Fruit fly (Drosophila melanogaster) whole organism, embryonic: Measurements from ENCODE around the gene CG31076.

Experiments used
- Adf1 ChIP-seq: fragments of 200-800 bp; sonication (Bioruptor generic); IDR thresholded peaks from 2 replicates; pipeline ENCODE4 v1.3.6; 2022; ENCODE audit warnings: missing biosample characterization, missing genetic modification characterization
- Asciz ChIP-seq: fragments of 200-800 bp; sonication (Bioruptor generic); optimal IDR thresholded peaks from 2 replicates; lab custom pipeline; 2017; ENCODE audit warnings: missing biosample characterization, mild to moderate bottlenecking, missing genetic modification characterization, missing genetic modification reagents
- Blimp-1 ChIP-seq: fragments of 200-800 bp; sonication (Bioruptor generic); optimal IDR thresholded peaks from 3 replicates; lab custom pipeline; 2018; ENCODE audit warnings: missing biosample characterization, missing genetic modification characterization, mild to moderate bottlenecking, moderate library complexity, missing genetic modification reagents
- CG10147 ChIP-seq: fragments of 200-800 bp; sonication (Bioruptor generic); optimal IDR thresholded peaks from 2 replicates; lab custom pipeline; 2019; ENCODE audit warnings: missing biosample characterization, mild to moderate bottlenecking, missing genetic modification characterization, moderate library complexity
- CG10543 ChIP-seq: fragments of 200-800 bp; sonication (Bioruptor generic); optimal IDR thresholded peaks from 3 replicates; lab custom pipeline; 2017; ENCODE audit warnings: missing biosample characterization, mild to moderate bottlenecking, missing genetic modification characterization, moderate library complexity
- CG10565 ChIP-seq: fragments of 200-800 bp; sonication (Bioruptor generic); optimal IDR thresholded peaks from 3 replicates; lab custom pipeline; 2016; ENCODE audit warnings: missing biosample characterization, mild to moderate bottlenecking, missing genetic modification characterization
- CG12236 ChIP-seq: fragments of 200-800 bp; sonication (Bioruptor generic); optimal IDR thresholded peaks from 2 replicates; lab custom pipeline; 2016; ENCODE audit warnings: missing biosample characterization, missing genetic modification characterization
- CG14050 ChIP-seq: fragments of 200-800 bp; sonication (Bioruptor generic); IDR thresholded peaks from 3 replicates; pipeline ENCODE4 v1.3.6; 2022; ENCODE audit warnings: missing biosample characterization, missing genetic modification characterization
- CG14441 ChIP-seq: fragments of 200-800 bp; sonication (Bioruptor generic); IDR thresholded peaks from 2 replicates; pipeline ENCODE4 v1.3.6; 2022; ENCODE audit warnings: missing biosample characterization, missing genetic modification characterization
- CG1603 ChIP-seq: fragments of 200-800 bp; sonication (Bioruptor generic); optimal IDR thresholded peaks from 2 replicates; lab custom pipeline; 2019; ENCODE audit warnings: missing biosample characterization, mild to moderate bottlenecking, missing genetic modification characterization, moderate library complexity
- CG17186 ChIP-seq: fragments of 200-800 bp; sonication (Bioruptor generic); optimal IDR thresholded peaks from 3 replicates; lab custom pipeline; 2017; ENCODE audit warnings: missing biosample characterization, missing genetic modification reagents, missing genetic modification characterization
- CG17328 ChIP-seq: fragments of 200-800 bp; sonication (Bioruptor generic); IDR thresholded peaks from 2 replicates; pipeline ENCODE4 v1.3.6; 2022; ENCODE audit warnings: missing biosample characterization, missing genetic modification characterization
- CG2199 ChIP-seq: fragments of 200-800 bp; sonication (Bioruptor generic); IDR thresholded peaks from 3 replicates; pipeline ENCODE4 v1.3.6; 2022; ENCODE audit warnings: missing biosample characterization, missing genetic modification characterization
- CG2875 ChIP-seq: fragments of 200-800 bp; sonication (Bioruptor generic); optimal IDR thresholded peaks from 2 replicates; lab custom pipeline; 2017; ENCODE audit warnings: missing biosample characterization, mild to moderate bottlenecking, missing genetic modification characterization, missing genetic modification reagents
- CG30020 ChIP-seq: fragments of 200-800 bp; optimal IDR thresholded peaks from 2 replicates; lab custom pipeline; 2019; ENCODE audit warnings: missing biosample characterization, mild to moderate bottlenecking, missing genetic modification characterization, moderate library complexity
- CG32767 ChIP-seq: fragments of 200-800 bp; sonication (Bioruptor generic); IDR thresholded peaks from 2 replicates; pipeline ENCODE4 v1.3.6; 2022; ENCODE audit warnings: missing biosample characterization, missing genetic modification characterization
- CG3281 ChIP-seq: fragments of 200-800 bp; sonication (Bioruptor generic); optimal IDR thresholded peaks from 3 replicates; lab custom pipeline; 2017; ENCODE audit warnings: missing biosample characterization, mild to moderate bottlenecking, missing genetic modification characterization
- CG3407 ChIP-seq: fragments of 200-800 bp; sonication (Bioruptor generic); optimal IDR thresholded peaks from 2 replicates; lab custom pipeline; 2018; ENCODE audit warnings: missing biosample characterization, mild to moderate bottlenecking, missing genetic modification characterization
- CG4404 ChIP-seq: fragments of 200-800 bp; sonication (Bioruptor generic); IDR thresholded peaks from 2 replicates; pipeline ENCODE4 v1.3.6; 2022; ENCODE audit warnings: missing biosample characterization, missing genetic modification characterization
- CG6791 ChIP-seq: fragments of 200-800 bp; sonication (Bioruptor generic); IDR thresholded peaks from 3 replicates; pipeline ENCODE4 v1.3.6; 2022; ENCODE audit warnings: missing biosample characterization, missing genetic modification characterization; ENCODE audit not compliant: partially characterized antibody
- CG6854 ChIP-seq: fragments of 200-800 bp; sonication (Bioruptor generic); optimal IDR thresholded peaks from 3 replicates; lab custom pipeline; 2017; ENCODE audit warnings: missing biosample characterization, mild to moderate bottlenecking, missing genetic modification characterization
- CG8944 ChIP-seq: fragments of 200-800 bp; sonication (Bioruptor generic); optimal IDR thresholded peaks from 3 replicates; lab custom pipeline; 2016; ENCODE audit warnings: missing biosample characterization, missing genetic modification characterization
- CG9215 ChIP-seq: fragments of 200-800 bp; sonication (Bioruptor generic); IDR thresholded peaks from 2 replicates; pipeline ENCODE4 v1.3.6; 2022; ENCODE audit warnings: missing biosample characterization, missing genetic modification characterization
- Dad ChIP-seq: fragments of 200-800 bp; sonication (Bioruptor generic); optimal IDR thresholded peaks from 3 replicates; lab custom pipeline; 2016; ENCODE audit warnings: missing biosample characterization, missing genetic modification characterization
- abd-A ChIP-seq: fragments of 200-800 bp; sonication (Bioruptor generic); optimal IDR thresholded peaks from 3 replicates; lab custom pipeline; 2019; ENCODE audit warnings: missing biosample characterization, mild to moderate bottlenecking, missing genetic modification characterization, moderate library complexity
- al ChIP-seq: fragments of 200-800 bp; sonication (Bioruptor generic); IDR thresholded peaks from 2 replicates; pipeline ENCODE4 v1.3.6; 2022; ENCODE audit warnings: missing biosample characterization, missing genetic modification characterization
- bsh ChIP-seq, 2 experiments: fragments of 200-800 bp; sonication (Bioruptor generic); optimal IDR thresholded peaks; 2 replicates each; lab custom pipeline; 2017 to 2018; ENCODE audit warnings: mild to moderate bottlenecking in 2 of 2, missing biosample characterization in 2 of 2, missing genetic modification characterization in 2 of 2, moderate library complexity in 1 of 2
- cas ChIP-seq: fragments of 200-800 bp; sonication (Bioruptor generic); IDR thresholded peaks from 2 replicates; pipeline ENCODE4 v1.3.6; 2022; ENCODE audit warnings: missing biosample characterization, missing genetic modification characterization
- disco-r ChIP-seq: fragments of 200-800 bp; sonication (Bioruptor generic); optimal IDR thresholded peaks from 2 replicates; lab custom pipeline; 2016; ENCODE audit warnings: missing biosample characterization, missing genetic modification characterization
- gem ChIP-seq: fragments of 200-800 bp; sonication (Bioruptor generic); optimal IDR thresholded peaks from 2 replicates; lab custom pipeline; 2019; ENCODE audit warnings: missing biosample characterization, mild to moderate bottlenecking, missing genetic modification characterization, moderate library complexity
- grau ChIP-seq: fragments of 200-800 bp; optimal IDR thresholded peaks from 3 replicates; lab custom pipeline; 2019; ENCODE audit warnings: missing biosample characterization, mild to moderate bottlenecking, missing genetic modification characterization, moderate library complexity
- hkb ChIP-seq, 2 experiments: fragments of 200-800 bp in 1 of 2; fragments of >200 bp in 1 of 2; sonication (Bioruptor generic) in 1 of 2; IDR thresholded peaks in 1 of 2; optimal IDR thresholded peaks in 1 of 2; 2 replicates each; pipeline versions ENCODE4 v1.3.6 to Lab custom; 2017 to 2022; ENCODE audit warnings: missing biosample characterization in 1 of 2, missing genetic modification characterization in 1 of 2
- inv ChIP-seq: fragments of 200-800 bp; sonication (Bioruptor generic); IDR thresholded peaks from 2 replicates; pipeline ENCODE4 v1.3.6; 2022; ENCODE audit warnings: missing biosample characterization, missing genetic modification characterization; ENCODE audit not compliant: partially characterized antibody
- ken ChIP-seq: fragments of 200-800 bp; sonication (Bioruptor generic); IDR thresholded peaks from 3 replicates; pipeline ENCODE4 v1.3.6; 2022; ENCODE audit warnings: missing biosample characterization, missing genetic modification characterization
- klu ChIP-seq: fragments of 200-800 bp; sonication (Bioruptor generic); IDR thresholded peaks from 2 replicates; pipeline ENCODE4 v1.3.6; 2022; ENCODE audit warnings: missing biosample characterization, missing genetic modification characterization
- lmd ChIP-seq: fragments of 200-800 bp; sonication (Bioruptor generic); IDR thresholded peaks from 2 replicates; pipeline ENCODE4 v1.3.6; 2022; ENCODE audit warnings: missing biosample characterization, missing genetic modification characterization
- odd ChIP-seq: fragments of 200-800 bp; sonication (Bioruptor generic); optimal IDR thresholded peaks from 2 replicates; lab custom pipeline; 2017; ENCODE audit warnings: missing biosample characterization, mild to moderate bottlenecking, missing genetic modification characterization
- pnt ChIP-seq: fragments of 200-800 bp; sonication (Bioruptor generic); optimal IDR thresholded peaks from 3 replicates; lab custom pipeline; 2016; ENCODE audit warnings: missing biosample characterization, missing genetic modification characterization
- prd ChIP-seq, 3 experiments: fragments of >200 bp in 2 of 3; fragments of 200-800 bp in 1 of 3; sonication (Bioruptor generic) in 1 of 3; optimal IDR thresholded peaks in 2 of 3; IDR thresholded peaks in 1 of 3; 2 replicates in 2 of 3; 3 replicates in 1 of 3; pipeline versions ENCODE4 v1.3.6 to Lab custom; 2017 to 2022; ENCODE audit warnings: missing biosample characterization in 1 of 3, missing genetic modification characterization in 1 of 3
- pum ChIP-seq: fragments of 200-800 bp; sonication (Bioruptor generic); optimal IDR thresholded peaks from 2 replicates; lab custom pipeline; 2016; ENCODE audit warnings: missing biosample characterization, missing genetic modification characterization
- pzg ChIP-seq: fragments of 200-800 bp; sonication (Bioruptor generic); optimal IDR thresholded peaks from 3 replicates; lab custom pipeline; 2018; ENCODE audit warnings: missing biosample characterization, mild to moderate bottlenecking, missing genetic modification characterization, moderate library complexity
- rib ChIP-seq: fragments of 200-800 bp; sonication (Bioruptor generic); IDR thresholded peaks from 2 replicates; pipeline ENCODE4 v1.3.6; 2022; ENCODE audit warnings: missing biosample characterization, missing genetic modification characterization
- sens ChIP-seq: fragments of 200-800 bp; sonication (Bioruptor generic); peaks from one replicate; lab custom pipeline; 2016; ENCODE audit warnings: missing biosample characterization, missing genetic modification characterization
- sqz ChIP-seq: fragments of 200-800 bp; sonication (Bioruptor generic); optimal IDR thresholded peaks from 3 replicates; lab custom pipeline; 2018; ENCODE audit warnings: missing biosample characterization, mild to moderate bottlenecking, missing genetic modification characterization
- ttk ChIP-seq: fragments of 200-800 bp; sonication (Bioruptor generic); IDR thresholded peaks from 2 replicates; pipeline ENCODE4 v2.1.2; 2022; ENCODE audit warnings: missing biosample characterization, missing genetic modification characterization
- twi ChIP-seq: fragments of 200-800 bp; optimal IDR thresholded peaks from 2 replicates; lab custom pipeline; 2019; ENCODE audit warnings: missing biosample characterization, mild to moderate bottlenecking, missing genetic modification characterization, moderate library complexity
- unc-4 ChIP-seq: fragments of 200-800 bp; sonication (Bioruptor generic); IDR thresholded peaks from 2 replicates; pipeline ENCODE4 v1.3.6; 2022; ENCODE audit warnings: missing biosample characterization, missing genetic modification characterization; ENCODE audit not compliant: partially characterized antibody
- wek ChIP-seq: fragments of 200-800 bp; sonication (Bioruptor generic); optimal IDR thresholded peaks from 3 replicates; lab custom pipeline; 2018; ENCODE audit warnings: missing biosample characterization, mild to moderate bottlenecking, missing genetic modification characterization, moderate library complexity
- yki ChIP-seq: fragments of >200 bp; optimal IDR thresholded peaks from 3 replicates; lab custom pipeline; 2018

Gene CG31076

dm6 chr3R:26989802-26990509 is at the start of gene CG31076 (continued):
- TF ChIP-seq CG4404 (GFP tag; lab: Robert Waterston, UW) (no peak), twi (no peak), CG12236 (no peak), yki (lab: Kevin White, UChicago) (no peak), rib (GFP tag; lab: Robert Waterston, UW) (no peak), CG32767 (no peak), grau (tag; lab: Kevin White, UChicago) (no peak), CG1603 (tag; lab: Kevin White, UChicago) (no peak), ken (GFP tag; lab: Robert Waterston, UW) (no peak), CG10565 (GFP tag; lab: Kevin White, UChicago) (no peak), CG6854 (no peak), pnt (no peak), CG6791 (no peak), Asciz (peak; percentile 14), disco-r (GFP tag; lab: Kevin White, UChicago) (no peak), bsh (GFP tag; optimal IDR thresholded peaks at IDR 0.05; lab: Kevin White, UChicago) (no peak), prd (optimal IDR thresholded peaks at IDR 0.05; lab: Kevin White, UChicago) (no peak), prd (GFP tag; IDR thresholded peaks at IDR 0.05; lab: Robert Waterston, UW) (peak; percentile 37; the same call in 1 of the 3 replicates), CG14441 (GFP tag; lab: Robert Waterston, UW) (no peak), CG3407 (GFP tag; lab: Kevin White, UChicago) (no peak), CG2875 (GFP tag; lab: Kevin White, UChicago) (no peak), CG3281 (peak; percentile 14), hkb (optimal IDR thresholded peaks at IDR 0.05; lab: Kevin White, UChicago) (no peak), hkb (GFP tag; IDR thresholded peaks at IDR 0.05; lab: Robert Waterston, UW) (no peak), inv (no peak), odd (peak; percentile 22), CG10543 (peak; percentile 47), CG9215 (no peak), wek (GFP tag; lab: Kevin White, UChicago) (no peak), cas (GFP tag; lab: Robert Waterston, UW) (0 out of 2 replicates have a peak, but pooled peaks have one; percentile 19), CG17328 (GFP tag; lab: Robert Waterston, UW) (no peak), Blimp-1 (peak; percentile 35), pum (GFP tag; lab: Kevin White, UChicago) (no peak), sens (peak; percentile 90), Adf1 (GFP tag; lab: Robert Waterston, UW) (no peak), Dad (GFP tag; lab: Kevin White, UChicago) (no peak), al (GFP tag; lab: Robert Waterston, UW) (no peak), klu (GFP tag; lab: Robert Waterston, UW) (no peak), CG2199 (GFP tag; lab: Robert Waterston, UW) (no peak), sqz (GFP tag; lab: Kevin White, UChicago) (no peak), CG8944 (GFP tag; lab: Kevin White, UChicago) (no peak), CG30020 (tag; lab: Kevin White, UChicago) (no peak), abd-A (tag; lab: Kevin White, UChicago) (no peak), CG14050 (GFP tag; lab: Robert Waterston, UW) (0 out of 3 replicates have a peak, but pooled peaks have one; percentile 15), lmd (GFP tag; lab: Robert Waterston, UW) (no peak), CG10147 (no peak), CG17186 (no peak), unc-4 (GFP tag; lab: Robert Waterston, UW) (no peak), gem (tag; lab: Kevin White, UChicago) (peak; percentile 55), ttk (GFP tag; lab: Robert Waterston, UW) (0 out of 2 replicates have a peak, but pooled peaks have one; percentile 7), pzg (GFP tag; lab: Kevin White, UChicago) (no peak)
